Worm (Caenorhabditis elegans): ENCODE data around the gene srv-12.
"Not testable (repeated sequence)": the region's sequence is repeated elsewhere in the genome, so short reads cannot be mapped to it uniquely, and the experiment has no call there.

The srv-12 gene

ce11 chrIV:10046005-10046404, 7.4 kb downstream of the srv-12 start:
- TF ChIP-seq pes-1 (GFP tag; IDR thresholded peaks at IDR 0.05) (no peak), ama-1 (optimal IDR thresholded peaks at IDR 0.05) (no peak), ets-7 (tag; optimal IDR thresholded peaks at IDR 0.05) (no peak), aly-1 (tag; optimal IDR thresholded peaks at IDR 0.05) (no peak), hnd-1 (tag; optimal IDR thresholded peaks at IDR 0.05) (no peak), ceh-13 (GFP tag; optimal IDR thresholded peaks at IDR 0.05) (no peak), sea-1 (GFP tag; conservative IDR thresholded peaks at IDR 0.05) (no peak), tbx-11 (GFP tag; IDR thresholded peaks at IDR 0.05) (no peak), tra-4 (tag; optimal IDR thresholded peaks at IDR 0.05) (no peak), scrt-1 (GFP tag; IDR thresholded peaks at IDR 0.05) (no peak), hmg-4 (GFP tag; optimal IDR thresholded peaks at IDR 0.05) (no peak), flt-1 (GFP tag; IDR thresholded peaks at IDR 0.05) (no peak), F13C5.2 (tag; optimal IDR thresholded peaks at IDR 0.05) (no peak), ceh-36 (tag; optimal IDR thresholded peaks at IDR 0.05) (no peak), B0310.2 (tag; optimal IDR thresholded peaks at IDR 0.05) (no peak)

ce11 chrIV:10042881-10043280, 10.6 kb downstream of the srv-12 start, which contains the start of gene frk-1:
Gene frk-1, plus strand, starts transcription at chrIV:10043181.
- no peak for TF ChIP-seq B0310.2 (tag; optimal IDR thresholded peaks at IDR 0.05)
- no peak for TF ChIP-seq ceh-36 (tag; optimal IDR thresholded peaks at IDR 0.05)
- TF ChIP-seq tbx-37 (GFP tag; conservative IDR thresholded peaks at IDR 0.05) = no peak
- TF ChIP-seq sea-1 (GFP tag; conservative IDR thresholded peaks at IDR 0.05) = no peak
- no peak for TF ChIP-seq ets-7 (tag; optimal IDR thresholded peaks at IDR 0.05)
- no peak for TF ChIP-seq hmg-4 (GFP tag; optimal IDR thresholded peaks at IDR 0.05)
- no peak for TF ChIP-seq aly-1 (tag; optimal IDR thresholded peaks at IDR 0.05)
- TF ChIP-seq tra-4 (tag; optimal IDR thresholded peaks at IDR 0.05) = no peak
- no peak for TF ChIP-seq ama-1 (optimal IDR thresholded peaks at IDR 0.05)
- TF ChIP-seq flt-1 (GFP tag; IDR thresholded peaks at IDR 0.05) = no peak
- no peak for TF ChIP-seq ceh-13 (GFP tag; optimal IDR thresholded peaks at IDR 0.05)
- TF ChIP-seq scrt-1 (GFP tag; IDR thresholded peaks at IDR 0.05) = no peak

ce11 chrIV:10040803-10041202, 12.6 kb downstream of the srv-12 start, which contains the start of gene dhs-31:
Gene dhs-31, minus strand, starts transcription at chrIV:10040903.
- TF ChIP-seq ceh-36 (tag; optimal IDR thresholded peaks at IDR 0.05) = no peak
- TF ChIP-seq hnd-1 (tag; optimal IDR thresholded peaks at IDR 0.05) = no peak
- TF ChIP-seq ama-1 (optimal IDR thresholded peaks at IDR 0.05) = no peak
- no peak for TF ChIP-seq B0310.2 (tag; optimal IDR thresholded peaks at IDR 0.05)
- TF ChIP-seq sea-1 (GFP tag; conservative IDR thresholded peaks at IDR 0.05) = no peak
- TF ChIP-seq ceh-13 (GFP tag; optimal IDR thresholded peaks at IDR 0.05) = no peak
- TF ChIP-seq pes-1 (GFP tag; IDR thresholded peaks at IDR 0.05) = no peak
- TF ChIP-seq ets-7 (tag; optimal IDR thresholded peaks at IDR 0.05) = no peak
- TF ChIP-seq tbx-37 (GFP tag; conservative IDR thresholded peaks at IDR 0.05) = no peak
- TF ChIP-seq tbx-11 (GFP tag; IDR thresholded peaks at IDR 0.05) = no peak
- TF ChIP-seq flt-1 (GFP tag; IDR thresholded peaks at IDR 0.05) = no peak
- no peak for TF ChIP-seq scrt-1 (GFP tag; IDR thresholded peaks at IDR 0.05)
- no peak for TF ChIP-seq aly-1 (tag; optimal IDR thresholded peaks at IDR 0.05)
- no peak for TF ChIP-seq tra-4 (tag; optimal IDR thresholded peaks at IDR 0.05)
- no peak for TF ChIP-seq F13C5.2 (tag; optimal IDR thresholded peaks at IDR 0.05)
- TF ChIP-seq hmg-4 (GFP tag; optimal IDR thresholded peaks at IDR 0.05) = no peak
- no peak for TF ChIP-seq hmbx-1 (tag; optimal IDR thresholded peaks at IDR 0.05)

- no peak for TF ChIP-seq scrt-1 (GFP tag; IDR thresholded peaks at IDR 0.05)
- no peak for TF ChIP-seq flt-1 (GFP tag; IDR thresholded peaks at IDR 0.05)
- no peak for TF ChIP-seq ama-1 (optimal IDR thresholded peaks at IDR 0.05)
- TF ChIP-seq hmbx-1 (tag; optimal IDR thresholded peaks at IDR 0.05) = no peak
Observed at ce11 chrIV:10036966-10037365, 16.5 kb downstream of the srv-12 start, which contains the start of gene F44D12.10. Gene F44D12.10, minus strand, starts transcription at chrIV:10037066.

ce11 chrIV:10033053-10033452, 20.4 kb downstream of the srv-12 start, which contains the start of gene F44D12.6:
Gene F44D12.6, plus strand, starts transcription at chrIV:10033353.
- TF ChIP-seq aly-1 (tag; optimal IDR thresholded peaks at IDR 0.05) (no peak), tbx-11 (GFP tag; IDR thresholded peaks at IDR 0.05) (no peak), tra-4 (tag; optimal IDR thresholded peaks at IDR 0.05) (no peak), tbx-37 (GFP tag; conservative IDR thresholded peaks at IDR 0.05) (no peak), hmbx-1 (tag; optimal IDR thresholded peaks at IDR 0.05) (no peak), hmg-4 (GFP tag; optimal IDR thresholded peaks at IDR 0.05) (no peak), pes-1 (GFP tag; IDR thresholded peaks at IDR 0.05) (no peak), F13C5.2 (tag; optimal IDR thresholded peaks at IDR 0.05) (no peak), scrt-1 (GFP tag; IDR thresholded peaks at IDR 0.05) (no peak), ets-7 (tag; optimal IDR thresholded peaks at IDR 0.05) (no peak), flt-1 (GFP tag; IDR thresholded peaks at IDR 0.05) (no peak), sea-1 (GFP tag; conservative IDR thresholded peaks at IDR 0.05) (no peak)

- not testable (repeated sequence) for TF ChIP-seq F13C5.2 (tag; optimal IDR thresholded peaks at IDR 0.05); flt-1 (GFP tag; IDR thresholded peaks at IDR 0.05); ets-7 (tag; optimal IDR thresholded peaks at IDR 0.05)
Observed at ce11 chrIV:10028779-10029178, 24.7 kb downstream of the srv-12 start, which contains the start of the genes F44D12.16 and msd-2. Gene F44D12.16, plus strand, starts transcription at chrIV:10029079. Gene msd-2, plus strand, starts transcription at chrIV:10029083.

ce11 chrIV:10027566-10027965, 25.9 kb downstream of the srv-12 start, which contains the start of gene gipc-2:
Gene gipc-2, minus strand, starts transcription at chrIV:10027666.
- TF ChIP-seq ama-1 (optimal IDR thresholded peaks at IDR 0.05) (no peak), hmg-4 (GFP tag; optimal IDR thresholded peaks at IDR 0.05) (no peak), hmbx-1 (tag; optimal IDR thresholded peaks at IDR 0.05) (no peak), tbx-11 (GFP tag; IDR thresholded peaks at IDR 0.05) (no peak), flt-1 (GFP tag; IDR thresholded peaks at IDR 0.05) (no peak), ets-7 (tag; optimal IDR thresholded peaks at IDR 0.05) (no peak), hnd-1 (tag; optimal IDR thresholded peaks at IDR 0.05) (no peak), F13C5.2 (tag; optimal IDR thresholded peaks at IDR 0.05) (no peak), ceh-13 (GFP tag; optimal IDR thresholded peaks at IDR 0.05) (no peak), B0310.2 (tag; optimal IDR thresholded peaks at IDR 0.05) (no peak), tbx-37 (GFP tag; conservative IDR thresholded peaks at IDR 0.05) (no peak), ceh-36 (tag; optimal IDR thresholded peaks at IDR 0.05) (no peak), aly-1 (tag; optimal IDR thresholded peaks at IDR 0.05) (no peak), pes-1 (GFP tag; IDR thresholded peaks at IDR 0.05) (no peak), scrt-1 (GFP tag; IDR thresholded peaks at IDR 0.05) (no peak), tra-4 (tag; optimal IDR thresholded peaks at IDR 0.05) (no peak), sea-1 (GFP tag; conservative IDR thresholded peaks at IDR 0.05) (no peak)

Data from whole organism, early embryonic.